Fruit fly (Drosophila melanogaster): ENCODE data around the gene CG31156.

DNA sequence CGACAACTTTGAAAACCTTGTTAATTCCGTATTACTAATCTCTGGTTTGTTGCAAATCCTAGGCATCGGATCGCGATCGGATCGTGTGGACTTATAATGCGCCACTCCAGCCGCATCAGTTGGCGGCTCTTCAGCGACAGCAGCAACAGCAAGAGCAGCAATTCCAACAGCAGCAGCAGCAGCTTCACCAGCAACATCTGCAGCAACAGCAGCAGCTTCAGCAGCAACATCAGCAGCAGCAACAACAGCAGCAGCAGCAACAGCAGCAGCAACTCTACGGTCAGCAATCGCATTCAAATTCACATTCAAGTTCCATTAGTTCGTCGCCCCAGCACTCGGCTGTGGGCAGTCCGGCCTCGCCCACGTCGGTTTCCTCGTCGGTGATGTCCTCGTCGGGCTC lies 10.7 kb downstream of the CG31156 start:
- TF ChIP-seq phol (tag; optimal IDR thresholded peaks at IDR 0.05) (no peak), onecut (GFP tag; IDR thresholded peaks at IDR 0.05) (no peak), Gsc (GFP tag; IDR thresholded peaks at IDR 0.05) (no peak), CG13624 (GFP tag; optimal IDR thresholded peaks at IDR 0.05) (no peak), br (optimal IDR thresholded peaks at IDR 0.05) (no peak), CG6813 (GFP tag; optimal IDR thresholded peaks at IDR 0.05) (no peak), CG7745 (tag; optimal IDR thresholded peaks at IDR 0.05) (no peak), crol (GFP tag; IDR thresholded peaks at IDR 0.05) (no peak), Lhr (GFP tag; optimal IDR thresholded peaks at IDR 0.05) (no peak), CkIIα-i1 (GFP tag; IDR thresholded peaks at IDR 0.05) (no peak), al (GFP tag; IDR thresholded peaks at IDR 0.05) (no peak), CG6689 (GFP tag; IDR thresholded peaks at IDR 0.05) (no peak)
